Worm (Caenorhabditis elegans) whole organism, L2 larva: ENCODE data around the gene col-185.

ENCODE experiments used
- C34F6.9 ChIP-seq: fragments of 150-350 bp; optimal IDR thresholded peaks from 2 replicates; lab custom pipeline; 2014; ENCODE audit warnings: missing biosample characterization, missing genetic modification characterization
- F13H6.1 ChIP-seq: sonication (generic microtip); optimal IDR thresholded peaks from 2 replicates; lab custom pipeline; 2016; ENCODE audit warnings: missing genetic modification characterization, missing compliant biosample characterization
- R02D3.7 ChIP-seq: fragments of 150-350 bp; optimal IDR thresholded peaks from 2 replicates; lab custom pipeline; 2014; ENCODE audit warnings: missing biosample characterization, missing genetic modification characterization
- Y55F3AM.14 ChIP-seq: fragments of 200-800 bp; sonication (Bioruptor generic); optimal IDR thresholded peaks from 2 replicates; lab custom pipeline; 2018; ENCODE audit warnings: mild to moderate bottlenecking, missing genetic modification characterization, missing compliant biosample characterization
- ZK546.5 ChIP-seq: sonication (generic microtip); optimal IDR thresholded peaks from 2 replicates; lab custom pipeline; 2017; ENCODE audit warnings: missing biosample characterization, missing genetic modification characterization
- alr-1 ChIP-seq: fragments of 150-350 bp; optimal IDR thresholded peaks from 2 replicates; lab custom pipeline; 2014; ENCODE audit warnings: missing biosample characterization, missing genetic modification characterization
- blmp-1 ChIP-seq: sonication (generic microtip); optimal IDR thresholded peaks from 2 replicates; lab custom pipeline; 2017; ENCODE audit warnings: missing genetic modification characterization, mild to moderate bottlenecking, missing compliant biosample characterization, antibody characterized with exemption, moderate library complexity; ENCODE audit not compliant: insufficient read depth
- ceh-16 ChIP-seq: fragments of 150-350 bp; optimal IDR thresholded peaks from 2 replicates; lab custom pipeline; 2014; ENCODE audit warnings: missing biosample characterization, missing genetic modification characterization
- crh-2 ChIP-seq: sonication (generic microtip); optimal IDR thresholded peaks from 2 replicates; lab custom pipeline; 2017; ENCODE audit warnings: missing biosample characterization, missing genetic modification characterization
- dmd-4 ChIP-seq: sonication (generic microtip); optimal IDR thresholded peaks from 2 replicates; lab custom pipeline; 2017; ENCODE audit warnings: missing biosample characterization, missing genetic modification characterization
- egl-27 ChIP-seq: sonication (generic microtip); optimal IDR thresholded peaks from 3 replicates; lab custom pipeline; 2017; ENCODE audit warnings: missing biosample characterization, missing genetic modification reagents, missing genetic modification characterization
- elt-3 ChIP-seq: sonication (generic microtip); optimal IDR thresholded peaks from 2 replicates; lab custom pipeline; 2017; ENCODE audit warnings: missing biosample characterization, missing genetic modification characterization
- fos-1 ChIP-seq: fragments of 150-350 bp; optimal IDR thresholded peaks from 2 replicates; lab custom pipeline; 2014; ENCODE audit warnings: missing biosample characterization, missing genetic modification characterization
- gmeb-1 ChIP-seq: fragments of 150-350 bp; optimal IDR thresholded peaks from 2 replicates; lab custom pipeline; 2014; ENCODE audit warnings: missing biosample characterization, missing genetic modification characterization
- lin-11 ChIP-seq: fragments of 150-350 bp; sonication (generic microtip); optimal IDR thresholded peaks from 2 replicates; lab custom pipeline; 2014; ENCODE audit warnings: missing biosample characterization, missing genetic modification characterization, inconsistent platforms, mixed read lengths
- lin-13 ChIP-seq: fragments of 150-350 bp; optimal IDR thresholded peaks from 2 replicates; lab custom pipeline; 2014; ENCODE audit warnings: missing biosample characterization, missing genetic modification reagents, missing genetic modification characterization
- lin-39 ChIP-seq: fragments of 150-350 bp; optimal IDR thresholded peaks from 2 replicates; lab custom pipeline; 2014; ENCODE audit warnings: missing biosample characterization, missing genetic modification reagents, missing genetic modification characterization
- lsy-2 ChIP-seq, 2 experiments: fragments of 150-350 bp in 1 of 2; sonication (generic microtip) in 1 of 2; optimal IDR thresholded peaks; 2 replicates each; lab custom pipeline; 2014 to 2017; ENCODE audit warnings: missing biosample characterization in 2 of 2, missing genetic modification characterization in 2 of 2
- mab-5 ChIP-seq: fragments of 150-350 bp; optimal IDR thresholded peaks from 2 replicates; lab custom pipeline; 2014; ENCODE audit warnings: missing biosample characterization, missing genetic modification characterization
- mbf-1 ChIP-seq: sonication (generic microtip); optimal IDR thresholded peaks from 2 replicates; lab custom pipeline; 2017; ENCODE audit warnings: missing biosample characterization, missing genetic modification characterization
- mdl-1 ChIP-seq, 2 experiments: fragments of 150-350 bp in 1 of 2; sonication (generic microtip) in 1 of 2; optimal IDR thresholded peaks; 2 replicates each; lab custom pipeline; 2017; ENCODE audit warnings: missing biosample characterization in 2 of 2, missing genetic modification characterization in 2 of 2
- nhr-10 ChIP-seq: sonication (generic microtip); optimal IDR thresholded peaks from 2 replicates; lab custom pipeline; 2017; ENCODE audit warnings: missing biosample characterization, missing genetic modification characterization
- nhr-12 ChIP-seq: fragments of 150-350 bp; optimal IDR thresholded peaks from 2 replicates; lab custom pipeline; 2014; ENCODE audit warnings: missing biosample characterization, missing genetic modification characterization
- nhr-129 ChIP-seq: fragments of 150-350 bp; optimal IDR thresholded peaks from 2 replicates; lab custom pipeline; 2014; ENCODE audit warnings: missing biosample characterization, missing genetic modification characterization
- nhr-21 ChIP-seq: fragments of 150-350 bp; optimal IDR thresholded peaks from 2 replicates; lab custom pipeline; 2014; ENCODE audit warnings: missing biosample characterization, missing genetic modification characterization
- nhr-23 ChIP-seq: fragments of 150-350 bp; optimal IDR thresholded peaks from 2 replicates; lab custom pipeline; 2014; ENCODE audit warnings: missing biosample characterization, missing genetic modification reagents, missing genetic modification characterization
- nhr-237 ChIP-seq: fragments of 150-350 bp; optimal IDR thresholded peaks from 2 replicates; lab custom pipeline; 2014; ENCODE audit warnings: missing biosample characterization, missing genetic modification characterization
- nhr-25 ChIP-seq: fragments of 150-350 bp; sonication (generic microtip); optimal IDR thresholded peaks from 3 replicates; lab custom pipeline; 2014; ENCODE audit warnings: missing biosample characterization, missing genetic modification characterization
- sem-4 ChIP-seq: fragments of 150-350 bp; optimal IDR thresholded peaks from 2 replicates; lab custom pipeline; 2014; ENCODE audit warnings: missing biosample characterization, missing genetic modification reagents, missing genetic modification characterization
- skn-1 ChIP-seq: sonication (generic microtip); optimal IDR thresholded peaks from 2 replicates; lab custom pipeline; 2017; ENCODE audit warnings: missing biosample characterization, missing genetic modification characterization
- sma-3 ChIP-seq: sonication (generic microtip); optimal IDR thresholded peaks from 2 replicates; lab custom pipeline; 2016; ENCODE audit warnings: missing genetic modification reagents, missing genetic modification characterization, missing compliant biosample characterization
- sma-9 ChIP-seq, 2 experiments: fragments of 150-350 bp in 1 of 2; sonication (generic microtip) in 1 of 2; optimal IDR thresholded peaks; 2 replicates each; lab custom pipeline; 2014 to 2016; ENCODE audit warnings: missing genetic modification characterization in 2 of 2, mild to moderate bottlenecking in 1 of 2, missing biosample characterization in 1 of 2, missing compliant biosample characterization in 1 of 2, missing genetic modification reagents in 1 of 2, moderate library complexity in 1 of 2
- unc-55 ChIP-seq: fragments of 150-350 bp; sonication (generic microtip); optimal IDR thresholded peaks from 3 replicates; lab custom pipeline; 2014; ENCODE audit warnings: missing biosample characterization, missing genetic modification reagents, missing genetic modification characterization
- unc-62 ChIP-seq: fragments of 150-350 bp; optimal IDR thresholded peaks from 2 replicates; lab custom pipeline; 2014; ENCODE audit warnings: missing biosample characterization, missing genetic modification reagents, missing genetic modification characterization
- zag-1 ChIP-seq: fragments of 150-350 bp; optimal IDR thresholded peaks from 2 replicates; lab custom pipeline; 2014; ENCODE audit warnings: missing biosample characterization, missing genetic modification characterization
- ztf-4 ChIP-seq: fragments of 150-350 bp; optimal IDR thresholded peaks from 2 replicates; lab custom pipeline; 2014; ENCODE audit warnings: missing biosample characterization, missing genetic modification characterization

The col-185 gene

DNA sequence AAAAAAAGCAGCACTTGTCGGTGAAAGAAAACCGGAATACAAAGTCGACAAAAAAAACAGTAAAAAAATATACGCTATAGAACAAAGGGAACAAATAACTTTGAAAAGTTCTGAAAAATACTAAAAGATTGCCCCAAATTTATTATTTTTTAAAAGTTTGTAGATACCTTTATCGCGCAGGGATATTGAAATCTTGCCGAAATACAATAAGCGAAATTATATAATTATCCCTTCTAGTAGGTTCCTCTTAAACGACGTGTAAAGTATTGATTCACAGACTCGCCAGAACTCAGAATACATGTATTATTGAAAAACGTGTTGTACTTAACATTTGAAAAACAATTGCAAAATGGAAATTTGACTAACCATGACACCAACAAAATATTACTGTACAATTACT is 3.5 kb upstream of the col-185 start (continued):
- TF ChIP-seq ztf-4 (tag; lab: Kevin White, UChicago) (peak; percentile 80), sma-9 (GFP tag; optimal IDR thresholded peaks at IDR 0.05; lab: Kevin White, UChicago) (peak; percentile 81), sma-9 (tag; optimal IDR thresholded peaks at IDR 0.05; lab: Kevin White, UChicago) (no peak), nhr-12 (tag; lab: Kevin White, UChicago) (peak; percentile 52), unc-62 (GFP tag; lab: Kevin White, UChicago) (peak; percentile 10), crh-2 (peak; percentile 98), lin-39 (tag; lab: Kevin White, UChicago) (no peak), blmp-1 (tag; lab: Kevin White, UChicago) (peak; percentile 33), fos-1 (tag; lab: Kevin White, UChicago) (peak; percentile 82), lin-11 (tag; lab: Kevin White, UChicago) (no peak), Y55F3AM.14 (GFP tag; lab: Kevin White, UChicago) (no peak), elt-3 (no peak), lin-13 (GFP tag; lab: Kevin White, UChicago) (peak; percentile 92), unc-55 (peak; percentile 99), nhr-21 (tag; lab: Kevin White, UChicago) (peak; percentile 96), nhr-23 (tag; lab: Kevin White, UChicago) (no peak), gmeb-1 (tag; lab: Kevin White, UChicago) (peak; percentile 90), nhr-237 (tag; lab: Kevin White, UChicago) (peak; percentile 88), skn-1 (tag; lab: Kevin White, UChicago) (peak; percentile 88), dmd-4 (peak; percentile 78), nhr-129 (peak; percentile 95), nhr-10 (peak; percentile 90), mbf-1 (tag; lab: Kevin White, UChicago) (peak; percentile 67), lsy-2 (tag; optimal IDR thresholded peaks at IDR 0.05; lab: Kevin White, UChicago) (peak; percentile 85 to 89), nhr-25 (tag; lab: Kevin White, UChicago) (peak; percentile 89), mdl-1 (tag; optimal IDR thresholded peaks at IDR 0.05; lab: Kevin White, UChicago) (peak; percentile 30 to 82), R02D3.7 (tag; lab: Kevin White, UChicago) (peak; percentile 64)

DNA sequence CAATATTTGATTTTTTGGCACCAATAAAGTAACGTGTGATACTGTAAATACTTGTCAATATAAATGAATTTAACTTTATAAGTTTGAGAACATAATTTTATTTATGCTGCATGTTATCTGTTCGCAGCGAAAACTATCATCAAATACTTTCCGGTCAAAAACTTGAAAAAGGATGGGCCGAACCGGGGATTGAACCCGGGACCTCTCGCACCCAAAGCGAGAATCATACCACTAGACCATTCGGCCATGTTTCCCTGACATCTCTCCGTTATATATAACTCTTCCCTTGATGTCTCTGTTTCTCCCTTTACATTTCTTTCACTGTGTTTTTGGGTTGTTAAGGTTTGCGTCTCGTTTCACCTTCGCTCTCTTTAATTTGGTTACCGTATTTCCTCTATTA is 899 bp upstream of the col-185 start:
- peak; percentile 9 for TF ChIP-seq crh-2
- TF ChIP-seq sma-3 (GFP tag; lab: Kevin White, UChicago), result peak; percentile 61
- peak; percentile 16 to 58 for TF ChIP-seq lsy-2 (tag; optimal IDR thresholded peaks at IDR 0.05; lab: Kevin White, UChicago)
- peak; percentile 53 for TF ChIP-seq unc-55
- peak in 1 of 2 experiments; percentile 17 for TF ChIP-seq mdl-1 (tag; optimal IDR thresholded peaks at IDR 0.05; lab: Kevin White, UChicago)
- TF ChIP-seq Y55F3AM.14 (GFP tag; lab: Kevin White, UChicago), result peak; percentile 49
- TF ChIP-seq fos-1 (tag; lab: Kevin White, UChicago), result peak; percentile 57
- TF ChIP-seq egl-27, result peak; percentile 6
- TF ChIP-seq gmeb-1 (tag; lab: Kevin White, UChicago), result peak; percentile 36
- no peak for TF ChIP-seq alr-1 (tag; lab: Kevin White, UChicago)
- TF ChIP-seq lin-11 (tag; lab: Kevin White, UChicago), result no peak
- TF ChIP-seq elt-3, result no peak
- peak; percentile 45 for TF ChIP-seq sma-9 (GFP tag; optimal IDR thresholded peaks at IDR 0.05; lab: Kevin White, UChicago)
- TF ChIP-seq sma-9 (tag; optimal IDR thresholded peaks at IDR 0.05; lab: Kevin White, UChicago), result no peak
- peak; percentile 24 for TF ChIP-seq sem-4 (tag; lab: Kevin White, UChicago)
- TF ChIP-seq lin-13 (GFP tag; lab: Kevin White, UChicago), result peak; percentile 42
- TF ChIP-seq ZK546.5 (tag; lab: Kevin White, UChicago), result no peak
- TF ChIP-seq ceh-16 (tag; lab: Kevin White, UChicago), result no peak
- no peak for TF ChIP-seq blmp-1 (tag; lab: Kevin White, UChicago)
- peak; percentile 31 for TF ChIP-seq C34F6.9
- peak; percentile 27 for TF ChIP-seq F13H6.1 (tag; lab: Kevin White, UChicago)
- no peak for TF ChIP-seq skn-1 (tag; lab: Kevin White, UChicago)
- peak; percentile 35 for TF ChIP-seq nhr-21 (tag; lab: Kevin White, UChicago)
- no peak for TF ChIP-seq nhr-23 (tag; lab: Kevin White, UChicago)
- TF ChIP-seq nhr-129, result peak; percentile 75
- no peak for TF ChIP-seq zag-1 (tag; lab: Kevin White, UChicago)
- TF ChIP-seq lin-39 (tag; lab: Kevin White, UChicago), result no peak
- no peak for TF ChIP-seq ztf-4 (tag; lab: Kevin White, UChicago)
- TF ChIP-seq unc-62 (GFP tag; lab: Kevin White, UChicago), result no peak
- TF ChIP-seq mab-5 (tag; lab: Kevin White, UChicago), result no peak
